Worm (Caenorhabditis elegans) whole organism, dauer: ENCODE results near the gene gars-1.

Experiments used
- unc-62 ChIP-seq: sonication (generic microtip); optimal IDR thresholded peaks from 2 replicates; lab custom pipeline; 2017; ENCODE audit warnings: missing biosample characterization, missing genetic modification reagents, missing genetic modification characterization

The gars-1 gene

DNA sequence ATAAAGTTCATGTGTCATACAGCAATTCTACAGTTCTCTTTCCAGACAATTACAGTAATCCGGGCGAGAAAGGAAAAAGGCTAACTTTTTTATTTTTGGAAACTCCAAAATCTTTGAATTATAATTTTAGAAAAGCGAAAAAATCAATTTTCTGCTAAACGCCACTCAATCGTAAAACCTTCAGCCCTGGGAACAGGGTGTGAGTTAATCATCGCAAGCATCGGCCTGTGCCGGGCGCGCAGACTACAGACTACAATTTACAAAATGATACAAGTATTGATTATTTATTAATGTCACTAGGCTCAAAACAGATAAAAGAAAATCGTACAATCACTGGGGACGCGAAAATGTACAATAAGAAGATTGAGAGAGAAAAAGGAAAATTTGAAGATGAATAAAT is 32.8 kb downstream of the gars-1 start:
- TF ChIP-seq unc-62: no peak

DNA sequence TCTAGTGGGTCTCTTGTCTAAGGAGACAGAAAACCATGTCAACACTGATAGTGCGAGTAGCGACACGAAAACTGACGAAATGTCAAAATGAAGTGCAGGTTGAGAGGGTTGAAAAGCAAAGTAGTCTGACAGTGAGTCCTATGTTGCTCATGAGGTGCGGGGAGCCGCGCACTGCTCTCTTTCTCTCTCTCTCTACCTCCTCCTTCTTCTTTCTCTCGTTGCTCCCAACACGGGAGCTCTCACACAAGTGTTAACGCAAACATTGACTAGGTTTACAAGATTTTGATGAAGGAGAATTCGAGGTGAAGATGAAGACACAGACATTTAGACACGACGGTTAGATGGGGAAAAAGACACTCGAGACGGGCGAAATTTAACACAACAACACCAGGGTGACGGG is 34.2 kb downstream of the gars-1 start:
- no peak for TF ChIP-seq unc-62

DNA sequence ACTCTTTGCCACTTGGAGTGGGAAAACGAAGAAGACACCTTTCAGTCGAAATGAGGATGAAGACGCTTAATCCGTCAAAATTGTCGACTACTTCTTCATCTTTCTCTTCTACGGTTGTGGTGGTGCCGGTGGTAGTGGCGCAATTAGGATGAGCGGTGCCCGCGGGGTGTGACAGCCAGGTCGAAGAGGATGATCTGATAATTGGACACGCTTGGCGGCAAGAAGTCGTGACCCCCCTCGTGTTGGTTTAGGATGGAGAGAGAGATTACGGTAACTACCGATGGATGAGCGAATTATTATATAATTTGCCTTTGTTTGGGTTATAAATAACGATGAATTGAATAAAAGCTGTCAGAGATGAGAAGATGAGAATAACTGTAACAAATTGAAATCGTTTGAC is 36.4 kb downstream of the gars-1 start:
- no peak for TF ChIP-seq unc-62

DNA sequence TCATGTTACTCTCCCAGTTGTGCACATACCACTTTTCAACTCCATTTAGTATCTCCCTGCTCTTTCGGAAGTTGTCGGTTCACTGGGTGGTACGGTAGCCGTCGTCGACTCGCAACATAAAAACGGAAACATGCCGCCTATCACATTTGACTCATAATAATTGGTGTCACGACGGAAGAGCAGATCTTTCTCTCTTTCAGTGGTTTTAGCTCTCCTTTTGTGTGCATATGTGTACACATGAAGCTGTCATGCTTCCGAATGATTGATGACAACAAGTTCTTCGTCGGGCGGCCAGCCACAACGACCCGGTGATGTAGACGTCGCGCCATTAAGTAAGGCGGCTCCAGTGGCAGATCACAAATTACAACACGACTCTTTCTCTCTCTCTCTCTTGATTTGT is 37.7 kb downstream of the gars-1 start:
- TF ChIP-seq unc-62: no peak

DNA sequence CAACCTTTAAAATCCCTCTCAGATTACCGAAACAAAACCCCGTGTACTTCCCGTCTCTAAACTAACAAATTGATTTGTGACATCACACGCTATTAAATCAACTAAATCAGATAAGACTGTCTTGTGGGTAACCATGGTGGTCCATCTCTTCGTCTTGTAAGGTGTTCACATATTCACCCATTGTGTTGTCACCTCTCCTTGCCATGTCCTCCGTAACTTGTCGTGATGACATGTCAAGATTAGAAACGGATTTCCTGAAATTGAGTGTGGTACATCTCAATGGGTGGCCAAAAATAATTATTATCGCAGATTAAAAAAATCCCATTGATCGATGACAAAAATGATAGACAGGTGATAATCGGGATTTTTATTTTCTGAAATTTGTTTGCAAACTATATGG is 39.0 kb downstream of the gars-1 start:
- TF ChIP-seq unc-62: no peak

DNA sequence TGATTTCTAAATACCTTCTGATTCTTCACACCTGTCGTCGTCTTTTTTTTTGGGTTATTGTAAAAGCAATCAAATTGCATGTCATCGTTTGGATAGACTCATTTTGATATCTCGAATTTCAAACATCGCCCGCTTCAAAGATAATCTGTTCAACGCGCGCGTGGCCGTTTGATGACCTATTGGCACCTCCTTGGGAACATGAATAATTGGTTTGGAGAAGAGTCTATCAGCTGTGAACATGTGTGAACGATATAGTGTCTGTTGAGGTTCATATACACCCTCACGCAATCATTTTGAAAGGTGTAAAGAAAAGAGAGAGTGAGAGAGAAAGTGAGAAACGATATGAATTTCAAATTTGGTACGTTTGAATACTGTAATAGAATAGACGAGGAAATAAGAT is 42.8 kb downstream of the gars-1 start:
- no peak for TF ChIP-seq unc-62

DNA sequence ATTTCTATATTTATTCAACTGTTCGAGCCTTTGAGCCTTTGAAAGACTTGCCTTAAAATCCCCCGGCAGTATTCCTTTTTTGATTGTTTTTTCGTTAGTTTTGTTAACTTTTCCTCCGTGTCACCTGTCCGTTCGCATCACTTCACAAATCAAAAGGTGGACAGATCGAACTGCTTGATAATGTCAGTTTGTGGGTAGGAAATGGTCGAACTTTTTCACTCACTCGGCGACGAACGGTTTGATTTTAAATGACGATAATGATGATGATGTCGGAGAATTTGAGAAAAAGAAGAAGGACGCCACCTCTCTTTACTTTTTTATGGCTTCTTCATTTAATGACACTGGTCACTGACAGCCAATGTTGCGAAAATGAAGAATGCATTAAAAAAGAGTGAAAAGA is 44.4 kb downstream of the gars-1 start:
- no peak for TF ChIP-seq unc-62

DNA sequence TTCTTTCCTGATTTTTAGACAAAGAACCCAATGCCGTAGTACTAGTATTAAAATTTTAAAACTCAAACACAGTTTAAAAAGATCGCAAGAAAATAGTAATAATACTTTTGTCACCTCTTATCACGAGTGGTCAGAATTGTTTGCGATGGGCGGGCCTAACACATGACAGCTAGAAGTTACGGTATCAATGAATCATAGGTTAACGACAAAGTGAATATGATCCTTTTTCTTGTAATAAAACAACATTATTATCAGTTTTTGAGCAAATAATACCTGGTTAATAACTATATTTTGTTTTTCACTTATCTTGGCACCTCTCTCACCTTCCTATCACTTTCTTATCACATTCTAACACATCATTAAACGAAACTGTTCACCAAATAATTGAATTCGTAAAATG is 50.4 kb downstream of the gars-1 start:
- TF ChIP-seq unc-62: no peak

DNA sequence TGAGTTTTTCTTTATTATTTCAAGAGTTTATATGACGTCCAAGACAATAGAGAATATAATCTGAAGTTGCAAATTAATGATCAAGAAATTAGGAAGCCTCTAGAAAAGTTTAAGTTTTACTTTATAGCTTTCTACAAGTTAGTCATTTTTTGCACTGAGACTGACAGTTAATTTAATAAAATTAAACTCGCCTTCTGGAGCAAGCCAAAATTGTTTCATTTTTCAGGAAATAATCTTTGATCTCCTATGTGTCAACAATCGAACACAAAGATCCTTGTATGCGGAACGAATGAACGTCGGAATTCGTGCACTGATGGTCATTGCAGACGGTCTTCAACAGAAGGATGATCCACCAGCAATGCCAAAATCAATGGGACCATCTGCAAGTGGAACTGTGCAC is 51.0 kb downstream of the gars-1 start:
- TF ChIP-seq unc-62: no peak
